Worm (Caenorhabditis elegans) whole organism, L3 larva: ENCODE results near the gene C14E2.3.

Source experiments
- R02D3.7 ChIP-seq: fragments of 150-350 bp; optimal IDR thresholded peaks from 2 replicates; lab custom pipeline; 2014; ENCODE audit warnings: missing biosample characterization, missing genetic modification characterization
- ZK546.5 ChIP-seq: sonication (generic microtip); optimal IDR thresholded peaks from 2 replicates; lab custom pipeline; 2017; ENCODE audit warnings: missing biosample characterization, missing genetic modification characterization
- aly-2 ChIP-seq: fragments of 150-350 bp; optimal IDR thresholded peaks from 2 replicates; lab custom pipeline; 2014; ENCODE audit warnings: missing biosample characterization, missing genetic modification characterization
- ama-1 ChIP-seq: fragments of 150-350 bp; optimal IDR thresholded peaks from 2 replicates; lab custom pipeline; 2018
- ceh-28 ChIP-seq: fragments of 150-350 bp; optimal IDR thresholded peaks from 2 replicates; lab custom pipeline; 2014; ENCODE audit warnings: missing biosample characterization, missing genetic modification reagents, missing genetic modification characterization
- ceh-82 ChIP-seq: fragments of 150-350 bp; optimal IDR thresholded peaks from 2 replicates; lab custom pipeline; 2014; ENCODE audit warnings: missing biosample characterization, missing genetic modification characterization
- ceh-9 ChIP-seq: sonication (generic microtip); optimal IDR thresholded peaks from 2 replicates; lab custom pipeline; 2018; ENCODE audit warnings: missing biosample characterization, missing genetic modification characterization
- daf-12 ChIP-seq: fragments of 150-350 bp; optimal IDR thresholded peaks from 2 replicates; lab custom pipeline; 2014; ENCODE audit warnings: missing biosample characterization, missing genetic modification reagents, missing genetic modification characterization
- egl-27 ChIP-seq: sonication (generic microtip); optimal IDR thresholded peaks from 4 replicates; lab custom pipeline; 2017; ENCODE audit warnings: missing biosample characterization, missing genetic modification reagents, missing genetic modification characterization
- egl-5 ChIP-seq: fragments of 150-350 bp; optimal IDR thresholded peaks from 2 replicates; lab custom pipeline; 2017; ENCODE audit warnings: missing biosample characterization, missing genetic modification reagents, missing genetic modification characterization, inconsistent platforms
- elt-1 ChIP-seq: fragments of 150-350 bp; optimal IDR thresholded peaks from 2 replicates; lab custom pipeline; 2014; ENCODE audit warnings: missing biosample characterization, missing genetic modification characterization
- elt-2 ChIP-seq: sonication (generic microtip); optimal IDR thresholded peaks from 2 replicates; lab custom pipeline; 2016; ENCODE audit warnings: missing genetic modification reagents, mild to moderate bottlenecking, missing genetic modification characterization, missing compliant biosample characterization
- elt-3 ChIP-seq, 3 experiments: fragments of 150-350 bp in 1 of 3; sonication (generic microtip) in 2 of 3; optimal IDR thresholded peaks; 2 replicates in 2 of 3; 4 replicates in 1 of 3; lab custom pipeline; 2014 to 2017; ENCODE audit warnings: missing biosample characterization in 3 of 3, missing genetic modification characterization in 3 of 3
- eor-1 ChIP-seq, 2 experiments: fragments of 150-350 bp; optimal IDR thresholded peaks; 2 replicates each; lab custom pipeline; 2014 to 2018; ENCODE audit warnings: missing biosample characterization in 2 of 2, missing genetic modification characterization in 2 of 2
- fkh-10 ChIP-seq: sonication (generic microtip); optimal IDR thresholded peaks from 2 replicates; lab custom pipeline; 2017; ENCODE audit warnings: missing biosample characterization, missing genetic modification reagents, missing genetic modification characterization
- fkh-2 ChIP-seq: fragments of 150-350 bp; optimal IDR thresholded peaks from 2 replicates; lab custom pipeline; 2014; ENCODE audit warnings: missing biosample characterization, missing genetic modification reagents, missing genetic modification characterization
- fos-1 ChIP-seq: fragments of 150-350 bp; optimal IDR thresholded peaks from 2 replicates; lab custom pipeline; 2014; ENCODE audit warnings: missing biosample characterization, missing genetic modification characterization
- hmg-11 ChIP-seq: sonication (generic microtip); optimal IDR thresholded peaks from 2 replicates; lab custom pipeline; 2016; ENCODE audit warnings: missing genetic modification characterization, missing compliant biosample characterization
- jun-1 ChIP-seq: fragments of 150-350 bp; optimal IDR thresholded peaks from 2 replicates; lab custom pipeline; 2014; ENCODE audit warnings: missing biosample characterization, missing genetic modification reagents, missing genetic modification characterization
- lin-39 ChIP-seq: fragments of 150-350 bp; optimal IDR thresholded peaks from 2 replicates; lab custom pipeline; 2018; ENCODE audit warnings: missing biosample characterization, missing genetic modification reagents, missing genetic modification characterization
- mdl-1 ChIP-seq: fragments of 150-350 bp; optimal IDR thresholded peaks from 2 replicates; lab custom pipeline; 2014; ENCODE audit warnings: missing biosample characterization, missing genetic modification characterization
- nfya-1 ChIP-seq: sonication (generic microtip); optimal IDR thresholded peaks from 2 replicates; lab custom pipeline; 2017; ENCODE audit warnings: missing genetic modification characterization, mild to moderate bottlenecking, missing compliant biosample characterization, antibody characterized with exemption, moderate library complexity; ENCODE audit not compliant: insufficient read depth
- nhr-11 ChIP-seq: fragments of 150-350 bp; optimal IDR thresholded peaks from 2 replicates; lab custom pipeline; 2014; ENCODE audit warnings: missing biosample characterization, missing genetic modification characterization
- nhr-12 ChIP-seq: fragments of 150-350 bp; optimal IDR thresholded peaks from 2 replicates; lab custom pipeline; 2014; ENCODE audit warnings: missing biosample characterization, missing genetic modification characterization
- nhr-23 ChIP-seq: fragments of 150-350 bp; optimal IDR thresholded peaks from 2 replicates; lab custom pipeline; 2014; ENCODE audit warnings: missing biosample characterization, missing genetic modification reagents, missing genetic modification characterization
- nhr-237 ChIP-seq: fragments of 150-350 bp; optimal IDR thresholded peaks from 2 replicates; lab custom pipeline; 2014; ENCODE audit warnings: missing biosample characterization, missing genetic modification characterization
- nhr-25 ChIP-seq: sonication (generic microtip); optimal IDR thresholded peaks from 2 replicates; lab custom pipeline; 2017; ENCODE audit warnings: missing biosample characterization, missing genetic modification characterization
- nhr-28 ChIP-seq: fragments of 150-350 bp; optimal IDR thresholded peaks from 2 replicates; lab custom pipeline; 2014; ENCODE audit warnings: missing biosample characterization, missing genetic modification characterization
- nhr-43 ChIP-seq: sonication (generic microtip); optimal IDR thresholded peaks from 2 replicates; lab custom pipeline; 2016; ENCODE audit warnings: mild to moderate bottlenecking, missing genetic modification characterization, missing compliant biosample characterization; ENCODE audit not compliant: poor library complexity, severe bottlenecking
- nhr-67 ChIP-seq: fragments of 150-350 bp; optimal IDR thresholded peaks from 2 replicates; lab custom pipeline; 2014; ENCODE audit warnings: missing biosample characterization, missing genetic modification characterization
- nhr-76 ChIP-seq: fragments of 150-350 bp; sonication (generic microtip); optimal IDR thresholded peaks from 5 replicates; lab custom pipeline; 2014; ENCODE audit warnings: missing biosample characterization, missing genetic modification characterization
- nhr-77 ChIP-seq: fragments of 150-350 bp; optimal IDR thresholded peaks from 2 replicates; lab custom pipeline; 2014; ENCODE audit warnings: missing biosample characterization, missing genetic modification characterization
- pha-4 ChIP-seq: fragments of 150-350 bp; optimal IDR thresholded peaks from 2 replicates; lab custom pipeline; 2014; ENCODE audit warnings: missing biosample characterization, missing genetic modification reagents, missing genetic modification characterization
- skn-1 ChIP-seq: fragments of 150-350 bp; optimal IDR thresholded peaks from 2 replicates; lab custom pipeline; 2014; ENCODE audit warnings: missing biosample characterization, missing genetic modification characterization
- snpc-4 ChIP-seq: fragments of 150-350 bp; optimal IDR thresholded peaks from 2 replicates; lab custom pipeline; 2014; ENCODE audit warnings: missing biosample characterization, missing genetic modification characterization
- tbx-2 ChIP-seq: sonication (generic microtip); optimal IDR thresholded peaks from 2 replicates; lab custom pipeline; 2016; ENCODE audit warnings: mild to moderate bottlenecking, missing genetic modification characterization, missing compliant biosample characterization
- unc-39 ChIP-seq: sonication (generic microtip); optimal IDR thresholded peaks from 4 replicates; lab custom pipeline; 2017; ENCODE audit warnings: missing biosample characterization, missing genetic modification characterization
- unc-62 ChIP-seq: fragments of 150-350 bp; sonication (generic microtip); optimal IDR thresholded peaks from 4 replicates; lab custom pipeline; 2014; ENCODE audit warnings: missing biosample characterization, missing genetic modification reagents, missing genetic modification characterization
- zag-1 ChIP-seq: fragments of 150-350 bp; optimal IDR thresholded peaks from 2 replicates; lab custom pipeline; 2014; ENCODE audit warnings: missing biosample characterization, missing genetic modification characterization
- ztf-11 ChIP-seq: fragments of 150-350 bp; optimal IDR thresholded peaks from 2 replicates; lab custom pipeline; 2014; ENCODE audit warnings: missing biosample characterization, missing genetic modification characterization
- ztf-4 ChIP-seq: fragments of 150-350 bp; optimal IDR thresholded peaks from 2 replicates; lab custom pipeline; 2014; ENCODE audit warnings: missing biosample characterization, missing genetic modification characterization

Gene C14E2.3

DNA sequence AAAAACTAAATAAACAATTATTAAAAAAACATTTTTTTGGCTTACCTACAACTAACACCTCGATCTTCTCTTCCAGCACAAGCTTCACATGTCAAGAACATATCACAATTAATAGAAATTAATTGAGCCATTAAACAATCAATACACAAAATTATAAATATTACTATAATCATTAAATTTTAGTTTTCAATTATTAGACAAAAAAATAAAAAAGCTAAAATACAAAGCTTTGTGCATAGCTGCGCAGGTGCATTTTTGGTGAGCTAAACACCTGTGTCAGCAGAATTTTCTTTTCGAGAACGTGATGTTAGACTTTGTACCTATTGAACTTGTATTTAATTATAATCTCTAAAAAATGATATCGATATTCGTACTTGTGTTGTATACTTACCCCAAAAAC, 18.6 kb upstream of the C14E2.3 start, which contains the start of gene C14E2.6:
TSS of gene C14E2.6 (minus strand) at position 101 of the 400 bp plus-strand sequence.
- TF ChIP-seq nhr-76 (tag; lab: Kevin White, UChicago) = no peak
- TF ChIP-seq eor-1 (tag; optimal IDR thresholded peaks at IDR 0.05; lab: Kevin White, UChicago) = no peak
- no peak for TF ChIP-seq nhr-28
- TF ChIP-seq nhr-77 (tag; lab: Kevin White, UChicago) = no peak
- no peak for TF ChIP-seq nfya-1
- TF ChIP-seq nhr-12 = no peak
- no peak for TF ChIP-seq zag-1
- TF ChIP-seq fos-1 (tag; lab: Kevin White, UChicago) = no peak
- TF ChIP-seq ztf-11 (tag; lab: Kevin White, UChicago) = no peak

DNA sequence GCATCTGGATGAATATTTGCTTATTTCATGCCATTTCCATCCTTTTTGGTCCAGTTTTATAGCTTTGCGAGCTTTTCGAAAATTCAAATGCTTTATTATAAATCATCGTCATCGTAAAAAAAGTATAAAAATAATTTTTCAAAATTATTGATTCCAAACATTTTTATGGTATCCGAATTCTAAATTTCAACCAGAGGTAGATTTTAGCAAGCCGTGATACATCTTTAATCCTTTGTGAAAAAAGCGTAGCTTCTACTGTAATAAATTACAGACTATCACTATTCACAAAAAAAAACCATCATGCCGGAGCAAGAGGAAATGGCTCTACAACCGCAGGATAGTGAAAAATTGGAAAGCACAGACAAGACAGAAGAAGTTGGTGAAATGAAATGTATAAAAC, 14.8 kb upstream of the C14E2.3 start, which contains the start of gene C14E2.1:
TSS of gene C14E2.1 (plus strand) at position 301 of the 400 bp plus-strand sequence.
- TF ChIP-seq nhr-25 (no peak), skn-1 (no peak), unc-62 (no peak)
- TF ChIP-seq, all 47 proteins: peak for 0

DNA sequence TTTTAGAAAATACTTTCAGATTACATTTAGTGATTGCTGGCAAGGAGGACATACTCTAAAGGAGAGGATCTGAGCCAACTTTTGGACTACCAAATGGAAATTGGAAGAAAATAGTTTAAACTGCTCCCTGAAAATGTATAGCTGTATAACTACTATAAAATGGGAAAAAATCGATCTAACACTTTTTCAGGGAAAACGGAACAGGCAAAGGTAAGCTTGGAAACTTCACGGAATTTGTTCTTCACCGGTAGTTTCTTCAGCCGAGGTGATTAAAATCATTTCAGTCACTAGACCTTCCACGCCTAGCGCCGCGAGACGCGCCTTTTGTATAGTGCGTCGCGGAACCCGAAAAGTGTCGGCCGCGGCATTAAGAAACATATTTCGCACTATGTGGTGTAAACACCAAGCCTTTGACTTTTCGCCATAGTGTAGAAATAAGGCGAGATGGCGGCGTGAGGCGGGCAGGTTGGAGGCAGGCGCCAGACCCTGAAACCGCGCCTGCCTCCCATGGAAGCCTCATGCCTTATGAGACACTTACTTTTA, 14.0 kb upstream of the C14E2.3 start, which contains the start of gene C14E2.5:
TSS of gene C14E2.5 (minus strand) at position 51 of the 543 bp plus-strand sequence.
- no peak for TF ChIP-seq ceh-9 (tag; lab: Kevin White, UChicago)
- no peak for TF ChIP-seq egl-5
- no peak for TF ChIP-seq unc-39 (tag; lab: Kevin White, UChicago)
- no peak for TF ChIP-seq nhr-76 (tag; lab: Kevin White, UChicago)
- TF ChIP-seq unc-62 = no peak
- TF ChIP-seq daf-12 (tag; lab: Kevin White, UChicago) = no peak
- TF ChIP-seq pha-4 (tag; lab: Kevin White, UChicago) = no peak
- no peak for TF ChIP-seq fos-1 (tag; lab: Kevin White, UChicago)
- no peak for TF ChIP-seq ztf-4 (tag; lab: Kevin White, UChicago)
- no peak for TF ChIP-seq nhr-43
- no peak for TF ChIP-seq ceh-28 (tag; lab: Kevin White, UChicago)
- TF ChIP-seq, all 47 proteins: peak for 0

DNA sequence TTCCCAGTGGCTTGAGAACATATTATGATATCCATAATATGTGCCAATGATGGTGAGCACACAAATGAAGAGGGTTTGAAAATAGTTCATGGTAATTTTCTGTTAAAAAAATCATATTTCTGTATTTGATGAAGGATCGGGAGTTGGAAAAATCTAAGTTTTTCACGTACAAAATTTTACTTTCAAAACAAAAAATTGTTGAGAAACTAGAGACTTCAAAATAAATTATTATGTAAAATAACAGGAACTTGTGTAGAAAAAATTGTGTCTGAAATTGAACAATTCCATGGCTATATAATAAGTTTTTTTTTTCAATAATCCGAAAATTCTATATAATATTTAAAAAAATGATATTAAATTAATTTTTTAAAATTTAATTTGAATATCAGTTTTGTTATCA, 9.9 kb upstream of the C14E2.3 start, which contains the start of gene C14E2.4:
TSS of gene C14E2.4 (minus strand) at position 101 of the 400 bp plus-strand sequence.
- TF ChIP-seq daf-12 (tag; lab: Kevin White, UChicago) (no peak), snpc-4 (tag; lab: Kevin White, UChicago) (no peak)

DNA sequence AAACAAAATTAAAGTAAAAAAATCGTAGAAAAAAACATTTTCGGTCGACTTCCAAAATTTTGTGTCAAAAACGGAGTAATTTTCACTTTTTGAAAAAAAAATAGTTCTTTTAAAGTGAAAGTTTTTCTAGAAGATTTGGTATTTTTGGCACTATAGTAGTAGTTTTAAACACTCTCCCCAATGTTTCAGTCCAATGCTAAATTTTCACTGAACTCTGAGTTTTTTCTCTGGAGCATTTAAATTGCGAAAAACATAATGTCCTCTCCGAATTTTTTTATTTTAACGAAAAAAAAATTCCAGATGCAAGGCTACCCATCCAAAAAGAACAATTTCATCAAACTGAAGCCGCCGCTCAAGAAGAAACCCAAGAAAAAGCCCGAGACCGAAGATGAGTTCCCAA, 4.8 kb upstream of the C14E2.3 start, which contains the start of gene C14E2.7:
TSS of gene C14E2.7 (plus strand) at position 301 of the 400 bp plus-strand sequence.
- TF ChIP-seq R02D3.7 (tag; lab: Kevin White, UChicago) (no peak), fos-1 (tag; lab: Kevin White, UChicago) (no peak), fkh-2 (tag; lab: Kevin White, UChicago) (no peak), pha-4 (tag; lab: Kevin White, UChicago) (no peak), snpc-4 (tag; lab: Kevin White, UChicago) (no peak), nhr-11 (tag; lab: Kevin White, UChicago) (no peak), ZK546.5 (tag; lab: Kevin White, UChicago) (no peak), zag-1 (no peak), ceh-82 (no peak), lin-39 (no peak), elt-3 (tag; optimal IDR thresholded peaks at IDR 0.05; lab: Kevin White, UChicago) (no peak), nhr-237 (tag; lab: Kevin White, UChicago) (no peak)

DNA sequence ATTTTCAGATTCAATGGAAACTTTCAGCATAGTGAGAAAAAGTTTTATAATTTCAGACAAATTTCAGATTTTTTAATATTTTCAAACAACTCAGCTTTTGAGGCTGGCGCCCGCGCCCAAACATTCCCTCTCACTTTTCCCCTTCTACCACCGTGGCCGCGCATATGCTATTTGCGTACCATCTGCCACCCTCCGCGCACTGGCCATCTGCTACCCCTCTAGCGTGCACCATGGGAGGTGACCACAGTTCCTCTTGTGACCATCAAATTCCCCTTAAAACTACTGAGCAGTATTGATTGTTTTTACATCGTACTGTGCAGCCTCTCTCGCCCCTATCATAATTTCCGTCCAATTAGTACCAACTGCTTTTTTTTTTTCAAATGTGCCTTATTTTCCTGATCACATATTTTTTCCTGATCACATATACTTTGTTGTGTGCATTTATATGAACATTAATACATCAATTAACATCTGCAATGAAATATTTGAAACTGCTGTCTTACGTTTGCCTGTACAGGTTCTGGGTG, 10.3 kb downstream of the C14E2.3 start, which contains the start of gene C14E2.11:
TSS of gene C14E2.11 (plus strand) at position 477 of the 527 bp plus-strand sequence.
- TF ChIP-seq nhr-43 (no peak), aly-2 (tag; lab: Kevin White, UChicago) (no peak)

DNA sequence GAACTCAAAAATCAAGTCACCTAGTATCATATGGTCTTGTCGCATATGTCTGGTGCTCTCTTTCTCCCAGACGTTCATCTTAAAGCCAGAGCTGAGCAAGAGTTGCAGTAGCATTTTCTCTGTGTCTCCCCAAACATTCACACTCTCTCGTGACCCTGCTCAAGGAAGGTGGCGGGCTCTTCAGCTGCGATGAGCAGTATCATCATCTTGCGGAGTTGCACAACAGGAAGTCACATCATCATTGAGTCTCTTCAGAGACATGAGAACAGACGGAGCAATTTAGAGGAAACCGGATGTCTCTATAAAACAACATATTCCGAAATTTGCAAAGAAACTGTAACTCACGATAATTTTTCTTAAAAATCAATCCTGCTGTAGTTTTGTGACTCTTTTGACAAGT, 12.8 kb downstream of the C14E2.3 start:
- no peak for TF ChIP-seq mdl-1 (tag; lab: Kevin White, UChicago)
- TF ChIP-seq aly-2 (tag; lab: Kevin White, UChicago) = no peak
- no peak for TF ChIP-seq nhr-23 (tag; lab: Kevin White, UChicago)
- TF ChIP-seq hmg-11 (tag; lab: Kevin White, UChicago) = no peak
- no peak for TF ChIP-seq fkh-10 (GFP tag; lab: Kevin White, UChicago)
- no peak for TF ChIP-seq unc-39 (tag; lab: Kevin White, UChicago)
- TF ChIP-seq ama-1 (lab: Kevin White, UChicago) = no peak
- no peak for TF ChIP-seq fkh-2 (tag; lab: Kevin White, UChicago)
- no peak for TF ChIP-seq nhr-237 (tag; lab: Kevin White, UChicago)
- TF ChIP-seq jun-1 (tag; lab: Kevin White, UChicago) = no peak
- no peak for TF ChIP-seq tbx-2
- TF ChIP-seq elt-2 (tag; lab: Kevin White, UChicago) = no peak
- TF ChIP-seq egl-27 (tag; lab: Kevin White, UChicago) = no peak
- TF ChIP-seq nhr-12 = no peak
- TF ChIP-seq ztf-4 (tag; lab: Kevin White, UChicago) = no peak
- no peak for TF ChIP-seq zag-1
- TF ChIP-seq nhr-67 (tag; lab: Kevin White, UChicago) = no peak
- TF ChIP-seq elt-1 (tag; lab: Kevin White, UChicago) = no peak
